Fruit fly (Drosophila melanogaster): Measurements from ENCODE around the gene Abd-B.

Gene Abd-B

dm6 chr3R:16913300-16913928, 58.6 kb downstream of the Abd-B start:
- TF ChIP-seq CG12605 (GFP tag; IDR thresholded peaks at IDR 0.05) (no peak), CG13204 (GFP tag; optimal IDR thresholded peaks at IDR 0.05) (no peak), CG10348 (GFP tag; IDR thresholded peaks at IDR 0.05) (no peak), fd96Ca (GFP tag; IDR thresholded peaks at IDR 0.05) (no peak), Ets98B (GFP tag; IDR thresholded peaks at IDR 0.05) (no peak), D1 (tag; optimal IDR thresholded peaks at IDR 0.05) (no peak), CG8301 (tag; optimal IDR thresholded peaks at IDR 0.05) (no peak), Snoo (tag; optimal IDR thresholded peaks at IDR 0.05) (no peak), gl (tag; optimal IDR thresholded peaks at IDR 0.05) (no peak), rn (GFP tag; IDR thresholded peaks at IDR 0.05) (no peak), CG17806 (tag; optimal IDR thresholded peaks at IDR 0.05) (no peak), CG9948 (tag; optimal IDR thresholded peaks at IDR 0.05) (no peak)

dm6 chr3R:16907790-16908189, 64.2 kb downstream of the Abd-B start:
- TF ChIP-seq CG8159 (tag; optimal IDR thresholded peaks at IDR 0.05) (peak; percentile 32), CG17806 (tag; optimal IDR thresholded peaks at IDR 0.05) (no peak), CG14655 (GFP tag; optimal IDR thresholded peaks at IDR 0.05) (peak; percentile 17), fd96Ca (GFP tag; IDR thresholded peaks at IDR 0.05) (0 out of 3 replicates have a peak, but pooled peaks have one; percentile 8), Snoo (tag; optimal IDR thresholded peaks at IDR 0.05) (no peak), CG9948 (tag; optimal IDR thresholded peaks at IDR 0.05) (peak; percentile 10), CG15710 (tag; optimal IDR thresholded peaks at IDR 0.05) (peak; percentile 16), EcR (GFP tag; optimal IDR thresholded peaks at IDR 0.05) (no peak), D1 (tag; optimal IDR thresholded peaks at IDR 0.05) (no peak), Pif1B (GFP tag; optimal IDR thresholded peaks at IDR 0.05) (no peak)

dm6 chr3R:16901995-16902394, 70.0 kb downstream of the Abd-B start:
- TF ChIP-seq CG12605 (GFP tag; IDR thresholded peaks at IDR 0.05) (no peak), CG14655 (GFP tag; optimal IDR thresholded peaks at IDR 0.05) (no peak)

- TF ChIP-seq Ets98B (GFP tag; IDR thresholded peaks at IDR 0.05): peak; percentile 25; the same call in 1 of the 2 replicates
- TF ChIP-seq CG12605 (GFP tag; IDR thresholded peaks at IDR 0.05): 0 out of 2 replicates have a peak, but pooled peaks have one; percentile 18
- no peak for TF ChIP-seq CG32121 (GFP tag; IDR thresholded peaks at IDR 0.05)
- TF ChIP-seq CG4496 (GFP tag; IDR thresholded peaks at IDR 0.05): peak; percentile 73; the same call in 2 of the 3 replicates
Observed at dm6 chr3R:16899659-16900022, 72.4 kb downstream of the Abd-B start.

- TF ChIP-seq Pif1A (GFP tag; optimal IDR thresholded peaks at IDR 0.05) (peak; percentile 7), fd96Ca (GFP tag; IDR thresholded peaks at IDR 0.05) (peak; percentile 17; the same call in 1 of the 3 replicates), CG32121 (GFP tag; IDR thresholded peaks at IDR 0.05) (no peak), rn (GFP tag; IDR thresholded peaks at IDR 0.05) (no peak)
Observed at dm6 chr3R:16898791-16899658, 73.0 kb downstream of the Abd-B start.

dm6 chr3R:16898385-16898784, 73.7 kb downstream of the Abd-B start:
- TF ChIP-seq fd96Ca (GFP tag; IDR thresholded peaks at IDR 0.05) (no peak), CG10348 (GFP tag; IDR thresholded peaks at IDR 0.05) (no peak), CG8159 (tag; optimal IDR thresholded peaks at IDR 0.05) (no peak), CG17806 (tag; optimal IDR thresholded peaks at IDR 0.05) (no peak), rn (GFP tag; IDR thresholded peaks at IDR 0.05) (no peak), CG4496 (GFP tag; IDR thresholded peaks at IDR 0.05) (no peak)

dm6 chr3R:16896193-16896592, 75.8 kb downstream of the Abd-B start, which contains the start of gene MSAmiP:
MSAmiP (minus strand) TSS chr3R:16896293.
- TF ChIP-seq CG14655 (GFP tag; optimal IDR thresholded peaks at IDR 0.05) (no peak), CG13204 (GFP tag; optimal IDR thresholded peaks at IDR 0.05) (no peak)

- TF ChIP-seq CG8301 (tag; optimal IDR thresholded peaks at IDR 0.05) (no peak), CG34367 (tag; optimal IDR thresholded peaks at IDR 0.05) (no peak), Snoo (tag; optimal IDR thresholded peaks at IDR 0.05) (no peak), Pif1B (GFP tag; optimal IDR thresholded peaks at IDR 0.05) (no peak), CG13204 (GFP tag; optimal IDR thresholded peaks at IDR 0.05) (no peak), fd96Ca (GFP tag; IDR thresholded peaks at IDR 0.05) (no peak), CG10348 (GFP tag; IDR thresholded peaks at IDR 0.05) (no peak)
Observed at dm6 chr3R:16893325-16893724, 78.7 kb downstream of the Abd-B start.

Data from whole organism, pupa.